Fruit fly (Drosophila melanogaster): ENCODE results near the gene pll.
A peak's percentile ranks its signal among the peaks of the same experiment; 100 is the strongest.

pll gene

dm6 chr3R:27272233-27272632 lies 19.3 kb upstream of the pll start (continued):
- TF ChIP-seq Hr51 (GFP tag; optimal IDR thresholded peaks at IDR 0.05) (no peak), CG6854 (GFP tag; optimal IDR thresholded peaks at IDR 0.05) (no peak), peb (GFP tag; IDR thresholded peaks at IDR 0.05) (no peak), hth (optimal IDR thresholded peaks at IDR 0.05) (no peak), CG14710 (tag; optimal IDR thresholded peaks at IDR 0.05) (peak; percentile 23), Lpt (GFP tag; optimal IDR thresholded peaks at IDR 0.05) (no peak), Aef1 (GFP tag; IDR thresholded peaks at IDR 0.05) (no peak), CG17385 (GFP tag; optimal IDR thresholded peaks at IDR 0.05) (no peak), mam (GFP tag; optimal IDR thresholded peaks at IDR 0.05) (no peak), pzg (GFP tag; optimal IDR thresholded peaks at IDR 0.05) (peak; percentile 7), fd64A (GFP tag; optimal IDR thresholded peaks at IDR 0.05) (no peak), Hmr (GFP tag; optimal IDR thresholded peaks at IDR 0.05) (no peak), Side (GFP tag; optimal IDR thresholded peaks at IDR 0.05) (no peak), CG7928 (GFP tag; optimal IDR thresholded peaks at IDR 0.05) (no peak), CG3838 (GFP tag; optimal IDR thresholded peaks at IDR 0.05) (no peak), CoRest (tag; optimal IDR thresholded peaks at IDR 0.05) (no peak), CG9797 (GFP tag; optimal IDR thresholded peaks at IDR 0.05) (peak; percentile 41), CG16863 (GFP tag; optimal IDR thresholded peaks at IDR 0.05) (no peak), Trl (optimal IDR thresholded peaks at IDR 0.05) (no peak), Trl (GFP tag; optimal IDR thresholded peaks at IDR 0.05) (no peak), scrt (GFP tag; optimal IDR thresholded peaks at IDR 0.05) (no peak), CG31224 (GFP tag; IDR thresholded peaks at IDR 0.05) (no peak), CG2678 (tag; optimal IDR thresholded peaks at IDR 0.05) (no peak), wek (GFP tag; optimal IDR thresholded peaks at IDR 0.05) (no peak), ato (GFP tag; IDR thresholded peaks at IDR 0.05; ENCODE audit: partially characterized antibody) (no peak), tin (GFP tag; optimal IDR thresholded peaks at IDR 0.05) (no peak), fru (optimal IDR thresholded peaks at IDR 0.05) (no peak), CkIIα-i1 (GFP tag; IDR thresholded peaks at IDR 0.05) (no peak), CG13624 (GFP tag; optimal IDR thresholded peaks at IDR 0.05) (no peak), Sox100B (GFP tag; optimal IDR thresholded peaks at IDR 0.05) (no peak), phol (tag; optimal IDR thresholded peaks at IDR 0.05) (peak; percentile 31), CG11695 (GFP tag; IDR thresholded peaks at IDR 0.05) (no peak), eve (GFP tag; optimal IDR thresholded peaks at IDR 0.05) (no peak), CG4617 (GFP tag; optimal IDR thresholded peaks at IDR 0.05; ENCODE audit: borderline replicate concordance) (peak; percentile 37), dysf (GFP tag; IDR thresholded peaks at IDR 0.05) (no peak), CG14860 (GFP tag; IDR thresholded peaks at IDR 0.05; ENCODE audit: partially characterized antibody) (no peak), Neu2 (GFP tag; optimal IDR thresholded peaks at IDR 0.05; ENCODE audit: borderline replicate concordance) (no peak), CG6765 (GFP tag; optimal IDR thresholded peaks at IDR 0.05) (no peak), CG10462 (GFP tag; optimal IDR thresholded peaks at IDR 0.05) (no peak), CG13424 (tag; optimal IDR thresholded peaks at IDR 0.05) (no peak), danr (GFP tag; IDR thresholded peaks at IDR 0.05) (no peak), bigmax (GFP tag; optimal IDR thresholded peaks at IDR 0.05) (no peak), CG8765 (GFP tag; IDR thresholded peaks at IDR 0.05) (no peak), CG2889 (GFP tag; IDR thresholded peaks at IDR 0.05) (no peak), CG17912 (GFP tag; optimal IDR thresholded peaks at IDR 0.05) (no peak), crol (GFP tag; IDR thresholded peaks at IDR 0.05) (no peak), ash1 (GFP tag; optimal IDR thresholded peaks at IDR 0.05) (no peak), chm (GFP tag; IDR thresholded peaks at IDR 0.05) (no peak), CG17359 (tag; optimal IDR thresholded peaks at IDR 0.05) (peak; percentile 36), Atf6 (GFP tag; IDR thresholded peaks at IDR 0.05) (no peak), CG12659 (GFP tag; optimal IDR thresholded peaks at IDR 0.05) (peak; percentile 4), tll (GFP tag; optimal IDR thresholded peaks at IDR 0.05) (no peak)

Data from whole organism, embryonic.